Worm (Caenorhabditis elegans): Measurements from ENCODE around the gene Y61A9LA.3.

- TF ChIP-seq tra-4 (tag; optimal IDR thresholded peaks at IDR 0.05) (no peak), ama-1 (optimal IDR thresholded peaks at IDR 0.05) (no peak), hmg-4 (GFP tag; optimal IDR thresholded peaks at IDR 0.05) (no peak), flt-1 (GFP tag; IDR thresholded peaks at IDR 0.05) (no peak), tbx-37 (GFP tag; conservative IDR thresholded peaks at IDR 0.05) (no peak)
These were observed 1.1 kb downstream of the Y61A9LA.3 start for ce11 chrV:4571997-4572396.
